Worm (Caenorhabditis elegans) whole organism, young adult: ENCODE data around the gene dnpp-1.

Experiments used
- B0035.1 ChIP-seq: sonication (generic microtip); optimal IDR thresholded peaks from 2 replicates; lab custom pipeline; 2016; ENCODE audit warnings: missing genetic modification characterization, mild to moderate bottlenecking, missing compliant biosample characterization, missing genotype, missing genetic modification reagents
- B0336.3 ChIP-seq: fragments of 200-800 bp; sonication (Bioruptor generic); IDR thresholded peaks from 2 replicates; pipeline ENCODE4 v1.3.6; 2022; ENCODE audit warnings: missing genetic modification characterization, missing compliant biosample characterization
- C06A6.2 ChIP-seq: fragments of 200-800 bp; sonication (Bioruptor generic); conservative IDR thresholded peaks from 2 replicates; pipeline ENCODE4 v1.3.6; 2022; ENCODE audit warnings: missing genetic modification characterization, missing compliant biosample characterization
- C17E4.6 ChIP-seq: fragments of 200-800 bp; sonication (Bioruptor generic); IDR thresholded peaks from 2 replicates; pipeline ENCODE4 v1.3.6; 2022; ENCODE audit warnings: missing genetic modification reagents, missing genetic modification characterization, missing compliant biosample characterization
- F10E7.11 ChIP-seq: sonication (generic microtip); optimal IDR thresholded peaks from 2 replicates; lab custom pipeline; 2017; ENCODE audit warnings: mild to moderate bottlenecking, missing genetic modification characterization, moderate library complexity, missing compliant biosample characterization
- F33H1.4 ChIP-seq: fragments of 200-800 bp; sonication (Bioruptor generic); IDR thresholded peaks from 2 replicates; pipeline ENCODE4 v1.3.6; 2022; ENCODE audit warnings: missing genetic modification reagents, missing genetic modification characterization, missing compliant biosample characterization
- F37B4.10 ChIP-seq: fragments of 200-800 bp; sonication (Bioruptor generic); IDR thresholded peaks from 2 replicates; pipeline ENCODE4 v1.3.6; 2022; ENCODE audit warnings: missing genetic modification characterization, missing compliant biosample characterization
- K11D2.4 ChIP-seq: fragments of 200-800 bp; sonication (Bioruptor generic); IDR thresholded peaks from 2 replicates; pipeline ENCODE4 v1.3.6; 2022; ENCODE audit warnings: missing genetic modification reagents, missing genetic modification characterization, missing compliant biosample characterization
- K12H6.12 ChIP-seq: fragments of 200-800 bp; sonication (Bioruptor generic); optimal IDR thresholded peaks from 2 replicates; lab custom pipeline; 2018; ENCODE audit warnings: mild to moderate bottlenecking, missing genetic modification characterization, missing compliant biosample characterization
- Y53F4B.3 ChIP-seq: fragments of 200-800 bp; sonication (Bioruptor generic); IDR thresholded peaks from 2 replicates; pipeline ENCODE4 v1.3.6; 2022; ENCODE audit warnings: missing genetic modification reagents, missing genetic modification characterization, missing compliant biosample characterization
- Y67H2A.10 ChIP-seq: fragments of 200-800 bp; sonication (Bioruptor generic); conservative IDR thresholded peaks from 2 replicates; pipeline ENCODE4 v1.3.6; 2022; ENCODE audit warnings: missing genetic modification reagents, missing genetic modification characterization, missing compliant biosample characterization
- atf-7 ChIP-seq: sonication (generic microtip); optimal IDR thresholded peaks from 2 replicates; lab custom pipeline; 2017; ENCODE audit warnings: mild to moderate bottlenecking, missing genetic modification characterization, missing compliant biosample characterization
- attf-3 ChIP-seq: fragments of 200-800 bp; sonication (Bioruptor generic); conservative IDR thresholded peaks from 2 replicates; pipeline ENCODE4 v1.3.6; 2022; ENCODE audit warnings: missing genetic modification reagents, missing genetic modification characterization, missing compliant biosample characterization
- ceh-58 ChIP-seq: fragments of 200-800 bp; sonication (Bioruptor generic); IDR thresholded peaks from 2 replicates; pipeline ENCODE4 v1.3.6; 2022; ENCODE audit warnings: missing genetic modification characterization, missing compliant biosample characterization
- ceh-91 ChIP-seq: fragments of 200-800 bp; sonication (Bioruptor generic); IDR thresholded peaks from 2 replicates; pipeline ENCODE4 v1.3.6; 2022; ENCODE audit warnings: missing genetic modification reagents, missing genetic modification characterization, missing compliant biosample characterization
- chd-7 ChIP-seq: sonication (generic microtip); optimal IDR thresholded peaks from 2 replicates; lab custom pipeline; 2016; ENCODE audit warnings: mild to moderate bottlenecking, missing genetic modification characterization, moderate library complexity, missing compliant biosample characterization
- die-1 ChIP-seq: sonication (generic microtip); optimal IDR thresholded peaks from 2 replicates; lab custom pipeline; 2016; ENCODE audit warnings: missing genotype, mild to moderate bottlenecking, missing genetic modification characterization, missing compliant biosample characterization
- dpl-1 ChIP-seq: fragments of 150-350 bp; optimal IDR thresholded peaks from 2 replicates; lab custom pipeline; 2014; ENCODE audit warnings: missing biosample characterization, missing genetic modification reagents, missing genetic modification characterization
- efl-1 ChIP-seq: fragments of 150-350 bp; optimal IDR thresholded peaks from 2 replicates; lab custom pipeline; 2014; ENCODE audit warnings: missing biosample characterization, missing genetic modification reagents, missing genetic modification characterization
- egl-18 ChIP-seq: fragments of 200-800 bp; sonication (Bioruptor generic); IDR thresholded peaks from 2 replicates; pipeline ENCODE4 v1.3.6; 2022; ENCODE audit warnings: missing genetic modification reagents, missing genetic modification characterization, missing compliant biosample characterization
- hmg-1.2 ChIP-seq: fragments of 200-800 bp; sonication (Bioruptor generic); IDR thresholded peaks from 2 replicates; pipeline ENCODE4 v1.3.6; 2022; ENCODE audit warnings: missing genetic modification reagents, missing genetic modification characterization, missing compliant biosample characterization
- let-526 ChIP-seq: fragments of 200-800 bp; sonication (Bioruptor generic); IDR thresholded peaks from 2 replicates; pipeline ENCODE4 v1.3.6; 2022; ENCODE audit warnings: missing genetic modification reagents, missing genetic modification characterization, missing compliant biosample characterization
- lin-26 ChIP-seq: fragments of 200-800 bp; sonication (Bioruptor generic); IDR thresholded peaks from 2 replicates; pipeline ENCODE4 v1.3.6; 2022; ENCODE audit warnings: missing genetic modification reagents, missing genetic modification characterization, missing compliant biosample characterization
- lin-40 ChIP-seq: sonication (generic microtip); optimal IDR thresholded peaks from 2 replicates; lab custom pipeline; 2016; ENCODE audit warnings: missing genetic modification characterization, mild to moderate bottlenecking, missing compliant biosample characterization, missing genotype, missing genetic modification reagents
- lin-54 ChIP-seq: fragments of 200-800 bp; sonication (Bioruptor generic); optimal IDR thresholded peaks from 2 replicates; lab custom pipeline; 2018; ENCODE audit warnings: mild to moderate bottlenecking, missing genetic modification characterization, missing compliant biosample characterization
- lsy-27 ChIP-seq: sonication (generic microtip); optimal IDR thresholded peaks from 2 replicates; lab custom pipeline; 2017; ENCODE audit warnings: missing genetic modification characterization, mild to moderate bottlenecking, missing compliant biosample characterization, antibody characterized with exemption, missing genotype, borderline replicate concordance; ENCODE audit not compliant: insufficient read depth
- madf-8 ChIP-seq: fragments of 200-800 bp; sonication (Bioruptor generic); conservative IDR thresholded peaks from 2 replicates; pipeline ENCODE4 v1.3.6; 2022; ENCODE audit warnings: missing genetic modification reagents, missing genetic modification characterization, missing compliant biosample characterization
- nfya-1 ChIP-seq: sonication (generic microtip); optimal IDR thresholded peaks from 2 replicates; lab custom pipeline; 2017; ENCODE audit warnings: antibody characterized with exemption, missing compliant biosample characterization, missing genetic modification characterization, borderline replicate concordance; ENCODE audit not compliant: insufficient read depth
- nfyb-1 ChIP-seq: fragments of 200-800 bp; sonication (Bioruptor generic); IDR thresholded peaks from 2 replicates; pipeline ENCODE4 v1.3.6; 2022; ENCODE audit warnings: missing genetic modification reagents, missing genetic modification characterization, missing compliant biosample characterization
- rcor-1 ChIP-seq: fragments of 200-800 bp; sonication (Bioruptor generic); IDR thresholded peaks from 2 replicates; pipeline ENCODE4 v1.3.6; 2022; ENCODE audit warnings: missing genetic modification reagents, missing genetic modification characterization, missing compliant biosample characterization
- rpc-1 ChIP-seq, 2 experiments: fragments of 150-350 bp in 1 of 2; sonication (generic microtip) in 1 of 2; optimal IDR thresholded peaks; 2 replicates each; lab custom pipeline; 2014 to 2018; ENCODE audit warnings: missing biosample characterization in 1 of 2, missing genetic modification characterization in 1 of 2, missing genetic modification reagents in 1 of 2, missing genotype in 1 of 2
- snpc-1.3 ChIP-seq: sonication (generic microtip); optimal IDR thresholded peaks from 2 replicates; lab custom pipeline; 2017; ENCODE audit warnings: missing genetic modification characterization, mild to moderate bottlenecking, missing compliant biosample characterization, antibody characterized with exemption, moderate library complexity, missing genotype, missing genetic modification reagents; ENCODE audit not compliant: insufficient read depth
- snpc-4 ChIP-seq, 5 experiments: fragments of 150-350 bp in 1 of 5; sonication (generic microtip) in 4 of 5; optimal IDR thresholded peaks; 2 replicates each; lab custom pipeline; 2014 to 2018; ENCODE audit warnings: missing genetic modification characterization in 5 of 5, missing biosample characterization in 3 of 5, antibody characterized with exemption in 2 of 5, mild to moderate bottlenecking in 2 of 5, missing compliant biosample characterization in 2 of 5, missing genotype in 2 of 5, moderate library complexity in 2 of 5, missing genetic modification reagents in 1 of 5
- sptf-2 ChIP-seq: fragments of 200-800 bp; sonication (Bioruptor generic); optimal IDR thresholded peaks from 2 replicates; lab custom pipeline; 2018; ENCODE audit warnings: mild to moderate bottlenecking, missing genetic modification characterization, missing compliant biosample characterization
- tlf-1 ChIP-seq: fragments of 200-800 bp; sonication (Bioruptor generic); optimal IDR thresholded peaks from 2 replicates; lab custom pipeline; 2018; ENCODE audit warnings: mild to moderate bottlenecking, missing genetic modification characterization, missing compliant biosample characterization
- unc-62 ChIP-seq: fragments of 150-350 bp; optimal IDR thresholded peaks from 2 replicates; lab custom pipeline; 2014; ENCODE audit warnings: missing biosample characterization, missing genetic modification reagents, missing genetic modification characterization
- xnd-1 ChIP-seq: sonication (generic microtip); optimal IDR thresholded peaks from 2 replicates; lab custom pipeline; 2016; ENCODE audit warnings: missing genotype, missing genetic modification reagents, missing genetic modification characterization, missing compliant biosample characterization
- zfh-2 ChIP-seq: fragments of 200-800 bp; sonication (Bioruptor generic); conservative IDR thresholded peaks from 2 replicates; pipeline ENCODE4 v1.3.6; 2022; ENCODE audit warnings: missing genetic modification reagents, missing genetic modification characterization, missing compliant biosample characterization
- ztf-18 ChIP-seq: sonication (generic microtip); optimal IDR thresholded peaks from 2 replicates; lab custom pipeline; 2016; ENCODE audit warnings: missing genotype, mild to moderate bottlenecking, missing genetic modification characterization, missing compliant biosample characterization
- ztf-22 ChIP-seq: fragments of 200-800 bp; sonication (Bioruptor generic); optimal IDR thresholded peaks from 2 replicates; lab custom pipeline; 2018; ENCODE audit warnings: mild to moderate bottlenecking, missing genetic modification characterization, moderate library complexity, missing compliant biosample characterization
- ztf-25 ChIP-seq: fragments of 200-800 bp; sonication (Bioruptor generic); IDR thresholded peaks from 2 replicates; pipeline ENCODE4 v1.3.6; 2022; ENCODE audit warnings: missing genetic modification reagents, missing genetic modification characterization, missing compliant biosample characterization
- ztf-26 ChIP-seq: sonication (generic microtip); optimal IDR thresholded peaks from 2 replicates; lab custom pipeline; 2017; ENCODE audit warnings: missing genetic modification characterization, missing compliant biosample characterization
- ztf-3 ChIP-seq: fragments of 200-800 bp; sonication (Bioruptor generic); optimal IDR thresholded peaks from 2 replicates; lab custom pipeline; 2018; ENCODE audit warnings: mild to moderate bottlenecking, missing genetic modification characterization, missing compliant biosample characterization
- ztf-6 ChIP-seq: fragments of 200-800 bp; sonication (Bioruptor generic); IDR thresholded peaks from 2 replicates; pipeline ENCODE4 v1.3.6; 2022; ENCODE audit warnings: missing genetic modification reagents, missing genetic modification characterization, missing compliant biosample characterization

Gene dnpp-1

ce11 chrIII:5871760-5872159 is 8.2 kb upstream of the dnpp-1 start, which contains the start of the genes F01F1.11 and F01F1.3 (continued):
- TF ChIP-seq zfh-2 (GFP tag; lab: Robert Waterston, UW) (no peak), nfyb-1 (GFP tag; lab: Robert Waterston, UW) (peak; percentile 64; the same call in 1 of the 2 replicates), tlf-1 (peak; percentile 9), die-1 (tag; lab: Kevin White, UChicago) (no peak), dpl-1 (peak; percentile 81), F33H1.4 (GFP tag; lab: Robert Waterston, UW) (peak; percentile 63), snpc-4 (GFP tag; optimal IDR thresholded peaks at IDR 0.05; lab: Kevin White, UChicago) (no peak), snpc-4 (tag; optimal IDR thresholded peaks at IDR 0.05; lab: Kevin White, UChicago) (peak in 2 of 4 experiments; percentile 13 to 17), ztf-22 (GFP tag; lab: Kevin White, UChicago) (no peak), rcor-1 (no peak; the same call in 1 of the 2 replicates), lin-40 (tag; lab: Kevin White, UChicago) (peak; percentile 59), xnd-1 (tag; lab: Kevin White, UChicago) (no peak), egl-18 (GFP tag; lab: Robert Waterston, UW) (no peak), efl-1 (GFP tag; lab: Kevin White, UChicago) (peak; percentile 80), attf-3 (peak; percentile 69), unc-62 (GFP tag; lab: Kevin White, UChicago) (no peak), hmg-1.2 (GFP tag; lab: Robert Waterston, UW) (peak; percentile 14; the same call in 1 of the 2 replicates), ztf-18 (peak; percentile 10), K12H6.12 (tag; lab: Kevin White, UChicago) (no peak), lsy-27 (tag; lab: Kevin White, UChicago) (no peak), ceh-58 (GFP tag; lab: Robert Waterston, UW) (no peak), ztf-26 (tag; lab: Kevin White, UChicago) (no peak), let-526 (GFP tag; lab: Robert Waterston, UW) (peak; percentile 65; the same call in 1 of the 2 replicates), ztf-6 (GFP tag; lab: Robert Waterston, UW) (no peak), Y53F4B.3 (no peak), nfya-1 (tag; lab: Kevin White, UChicago) (no peak), ztf-3 (GFP tag; lab: Kevin White, UChicago) (no peak), C17E4.6 (GFP tag; lab: Robert Waterston, UW) (0 out of 2 replicates have a peak, but pooled peaks have one; percentile 28), K11D2.4 (GFP tag; lab: Robert Waterston, UW) (peak; percentile 57), ztf-25 (GFP tag; lab: Robert Waterston, UW) (no peak), snpc-1.3 (tag; lab: Kevin White, UChicago) (peak; percentile 28)

- no peak for TF ChIP-seq ceh-91 (GFP tag; lab: Robert Waterston, UW)
- no peak for TF ChIP-seq C06A6.2 (GFP tag; lab: Robert Waterston, UW)
- TF ChIP-seq F10E7.11 (tag; lab: Kevin White, UChicago) = no peak
- TF ChIP-seq chd-7 (tag; lab: Kevin White, UChicago) = no peak
- TF ChIP-seq xnd-1 (tag; lab: Kevin White, UChicago) = no peak
- TF ChIP-seq F37B4.10 = no peak
- TF ChIP-seq lin-54 (GFP tag; lab: Kevin White, UChicago) = no peak
- TF ChIP-seq madf-8 (GFP tag; lab: Robert Waterston, UW) = no peak
- no peak for TF ChIP-seq nfya-1 (tag; lab: Kevin White, UChicago)
- no peak for TF ChIP-seq B0336.3
- TF ChIP-seq ceh-58 (GFP tag; lab: Robert Waterston, UW) = no peak
- no peak for TF ChIP-seq sptf-2 (GFP tag; lab: Kevin White, UChicago)
- TF ChIP-seq B0035.1 (tag; lab: Kevin White, UChicago) = no peak
- no peak for TF ChIP-seq lin-26 (GFP tag; lab: Robert Waterston, UW)
- no peak for TF ChIP-seq rpc-1 (optimal IDR thresholded peaks at IDR 0.05; lab: Kevin White, UChicago)
- TF ChIP-seq rpc-1 (tag; optimal IDR thresholded peaks at IDR 0.05; lab: Kevin White, UChicago) = no peak
- TF ChIP-seq atf-7 = no peak
- no peak for TF ChIP-seq Y67H2A.10 (GFP tag; lab: Robert Waterston, UW)
Observed at ce11 chrIII:5869429-5869828, 5.8 kb upstream of the dnpp-1 start, which contains the start of gene F01F1.15. Gene F01F1.15 (minus strand): TSS chrIII:5869529.
